Fruit fly (Drosophila melanogaster): ENCODE measurements around the gene NijA.

NijA gene

dm6 chr3L:10651271-10651670, 45.4 kb downstream of the NijA start:
- no peak for TF ChIP-seq Sox102F (GFP tag; optimal IDR thresholded peaks at IDR 0.05)
- no peak for TF ChIP-seq CG8319 (GFP tag; optimal IDR thresholded peaks at IDR 0.05)
- no peak for TF ChIP-seq Hr38 (GFP tag; optimal IDR thresholded peaks at IDR 0.05)
- no peak for TF ChIP-seq salr (GFP tag; optimal IDR thresholded peaks at IDR 0.05)
- no peak for TF ChIP-seq dac (GFP tag; optimal IDR thresholded peaks at IDR 0.05)
- no peak for TF ChIP-seq cyc (GFP tag; optimal IDR thresholded peaks at IDR 0.05)
- no peak for TF ChIP-seq CG3032 (tag; optimal IDR thresholded peaks at IDR 0.05)
- TF ChIP-seq CG15336 (GFP tag; IDR thresholded peaks at IDR 0.05), result no peak
- no peak for TF ChIP-seq CG3919 (GFP tag; optimal IDR thresholded peaks at IDR 0.05)
- TF ChIP-seq CG32006 (GFP tag; optimal IDR thresholded peaks at IDR 0.05), result no peak

dm6 chr3L:10648431-10648830, 48.2 kb downstream of the NijA start:
- TF ChIP-seq OdsH (GFP tag; optimal IDR thresholded peaks at IDR 0.05), result peak; percentile 53
- TF ChIP-seq Sox15 (GFP tag; optimal IDR thresholded peaks at IDR 0.05), result no peak
- peak; percentile 67 for TF ChIP-seq eg (GFP tag; IDR thresholded peaks at IDR 0.05)
- TF ChIP-seq CG7368 (GFP tag; optimal IDR thresholded peaks at IDR 0.05), result no peak
- peak; percentile 9 for TF ChIP-seq Met (GFP tag; optimal IDR thresholded peaks at IDR 0.05)
- TF ChIP-seq achi (GFP tag; optimal IDR thresholded peaks at IDR 0.05), result peak; percentile 45
- TF ChIP-seq CG32006 (GFP tag; optimal IDR thresholded peaks at IDR 0.05), result peak; percentile 50
- TF ChIP-seq Smox (GFP tag; optimal IDR thresholded peaks at IDR 0.05), result no peak
- peak; percentile 44 for TF ChIP-seq acj6 (GFP tag; optimal IDR thresholded peaks at IDR 0.05)
- TF ChIP-seq Hr38 (GFP tag; optimal IDR thresholded peaks at IDR 0.05), result no peak
- TF ChIP-seq fd85E (GFP tag; optimal IDR thresholded peaks at IDR 0.05), result no peak
- TF ChIP-seq net (GFP tag; optimal IDR thresholded peaks at IDR 0.05), result peak; percentile 31
- TF ChIP-seq Eip75B (GFP tag; optimal IDR thresholded peaks at IDR 0.05), result peak; percentile 41
- TF ChIP-seq CG8119 (GFP tag; IDR thresholded peaks at IDR 0.05), result peak; percentile 69
- peak; percentile 69 for TF ChIP-seq CG15336 (GFP tag; IDR thresholded peaks at IDR 0.05)
- TF ChIP-seq Eip78C (GFP tag), result peak; percentile 82
- TF ChIP-seq CG8319 (GFP tag; optimal IDR thresholded peaks at IDR 0.05), result no peak
- TF ChIP-seq CG3032 (tag; optimal IDR thresholded peaks at IDR 0.05), result peak; percentile 27
- peak; percentile 39 to 50 for TF ChIP-seq salr (GFP tag; optimal IDR thresholded peaks at IDR 0.05)
- no peak for TF ChIP-seq Eip93F (GFP tag; optimal IDR thresholded peaks at IDR 0.05)
- peak; percentile 47 for TF ChIP-seq Hr4 (GFP tag; optimal IDR thresholded peaks at IDR 0.05)
- no peak for TF ChIP-seq CG6808 (GFP tag; optimal IDR thresholded peaks at IDR 0.05)
- no peak for TF ChIP-seq CG4318 (GFP tag; optimal IDR thresholded peaks at IDR 0.05)
- TF ChIP-seq CG8632 (GFP tag; optimal IDR thresholded peaks at IDR 0.05), result peak; percentile 7
- TF ChIP-seq Ets21C (GFP tag; optimal IDR thresholded peaks at IDR 0.05), result no peak
- TF ChIP-seq lz (GFP tag; optimal IDR thresholded peaks at IDR 0.05), result peak; percentile 2
- TF ChIP-seq CG6854 (GFP tag; optimal IDR thresholded peaks at IDR 0.05), result no peak
- TF ChIP-seq pdm3 (GFP tag; optimal IDR thresholded peaks at IDR 0.05), result peak; percentile 35
- TF ChIP-seq Ets96B (tag; optimal IDR thresholded peaks at IDR 0.05), result no peak
- TF ChIP-seq vri (GFP tag; optimal IDR thresholded peaks at IDR 0.05), result no peak
- TF ChIP-seq CG16779 (tag; optimal IDR thresholded peaks at IDR 0.05), result no peak
- no peak for TF ChIP-seq cyc (GFP tag; optimal IDR thresholded peaks at IDR 0.05)
- TF ChIP-seq fkh (GFP tag; optimal IDR thresholded peaks at IDR 0.05), result no peak
- TF ChIP-seq CG11902 (GFP tag; optimal IDR thresholded peaks at IDR 0.05), result no peak
- no peak for TF ChIP-seq svp (GFP tag)
- TF ChIP-seq fd59A (GFP tag; optimal IDR thresholded peaks at IDR 0.05), result peak; percentile 38
- no peak for TF ChIP-seq CG3919 (GFP tag; optimal IDR thresholded peaks at IDR 0.05)
- peak; percentile 42 for TF ChIP-seq Sox14 (GFP tag; optimal IDR thresholded peaks at IDR 0.05)
- TF ChIP-seq CG1621 (tag; optimal IDR thresholded peaks at IDR 0.05), result peak; percentile 0
- TF ChIP-seq CG6163 (GFP tag; IDR thresholded peaks at IDR 0.05), result peak; percentile 71; the same call in 2 of the 3 replicates
- peak; percentile 22 for TF ChIP-seq Hr39 (GFP tag; optimal IDR thresholded peaks at IDR 0.05)
- no peak for TF ChIP-seq CG34406 (GFP tag; optimal IDR thresholded peaks at IDR 0.05)
- peak; percentile 48 for TF ChIP-seq dsx (GFP tag; optimal IDR thresholded peaks at IDR 0.05; ENCODE audit: poor library complexity, severe bottlenecking)
- peak; percentile 32 for TF ChIP-seq topi (GFP tag; optimal IDR thresholded peaks at IDR 0.05)
- 0 out of 2 replicates have a peak, but pooled peaks have one; percentile 15 for TF ChIP-seq CG11294 (GFP tag; IDR thresholded peaks at IDR 0.05)
- TF ChIP-seq Gug (GFP tag; IDR thresholded peaks at IDR 0.05), result peak; percentile 57
- TF ChIP-seq dac (GFP tag; optimal IDR thresholded peaks at IDR 0.05), result no peak
- no peak for TF ChIP-seq CG9139 (GFP tag; optimal IDR thresholded peaks at IDR 0.05)
- no peak for TF ChIP-seq Lpt (GFP tag; optimal IDR thresholded peaks at IDR 0.05)
